Worm (Caenorhabditis elegans) whole organism, L2 larva: ENCODE measurements around the gene sftb-6.

Experiments used
- ZK546.5 ChIP-seq: sonication (generic microtip); optimal IDR thresholded peaks from 2 replicates; lab custom pipeline; 2017; ENCODE audit warnings: missing biosample characterization, missing genetic modification characterization
- aly-2 ChIP-seq: fragments of 150-350 bp; optimal IDR thresholded peaks from 2 replicates; lab custom pipeline; 2014; ENCODE audit warnings: missing biosample characterization, missing genetic modification characterization

ce11 chrII:73892-74291 is 24.3 kb upstream of the sftb-6 start:
- no peak for TF ChIP-seq ZK546.5 (tag; lab: Kevin White, UChicago)
- TF ChIP-seq aly-2, result no peak
